Fruit fly (Drosophila melanogaster) whole organism, embryonic: ENCODE results near the gene CG1622.

Source experiments
- Sin3A ChIP-seq: fragments of >200 bp; optimal IDR thresholded peaks from 2 replicates; lab custom pipeline; 2018
- bab2 ChIP-seq: fragments of 200-800 bp; sonication (Bioruptor generic); optimal IDR thresholded peaks from 2 replicates; lab custom pipeline; 2016; ENCODE audit warnings: missing biosample characterization, missing genetic modification characterization

dm6 chrX:13307189-13307588 lies 10.3 kb downstream of the CG1622 start:
- TF ChIP-seq bab2 (GFP tag; lab: Kevin White, UChicago) = no peak
- TF ChIP-seq Sin3A (lab: Kevin White, UChicago) = no peak
